Fruit fly (Drosophila melanogaster) whole organism, embryonic: Measurements from ENCODE around the gene Pi3K21B.
A peak's percentile ranks its signal among the peaks of the same experiment; 100 is the strongest.

ENCODE experiments used
- Abd-B ChIP-seq: fragments of 200-800 bp; sonication (Bioruptor generic); optimal IDR thresholded peaks from 2 replicates; lab custom pipeline; 2018; ENCODE audit warnings: missing biosample characterization, mild to moderate bottlenecking, missing genetic modification characterization, moderate library complexity
- Atf-2 ChIP-seq: fragments of 200-800 bp; sonication (Bioruptor generic); optimal IDR thresholded peaks from 2 replicates; lab custom pipeline; 2016; ENCODE audit warnings: missing biosample characterization, missing genetic modification characterization
- C15 ChIP-seq: fragments of 200-800 bp; sonication (Bioruptor generic); IDR thresholded peaks from 3 replicates; pipeline ENCODE4 v1.3.6; 2022; ENCODE audit warnings: missing biosample characterization, missing genetic modification characterization
- CG11398 ChIP-seq: fragments of 200-800 bp; sonication (Bioruptor generic); optimal IDR thresholded peaks from 2 replicates; lab custom pipeline; 2016; ENCODE audit warnings: missing biosample characterization, missing genetic modification characterization
- CG12155 ChIP-seq: fragments of 200-800 bp; sonication (Bioruptor generic); optimal IDR thresholded peaks from 3 replicates; lab custom pipeline; 2016; ENCODE audit warnings: missing biosample characterization, missing genetic modification characterization
- CG14965 ChIP-seq: fragments of 200-800 bp; sonication (Bioruptor generic); optimal IDR thresholded peaks from 2 replicates; lab custom pipeline; 2016; ENCODE audit warnings: missing biosample characterization, missing genetic modification characterization, borderline replicate concordance
- CG15601 ChIP-seq: fragments of 200-800 bp; sonication (Bioruptor generic); optimal IDR thresholded peaks from 3 replicates; lab custom pipeline; 2019; ENCODE audit warnings: missing biosample characterization, mild to moderate bottlenecking, missing genetic modification characterization, moderate library complexity
- CG17186 ChIP-seq: fragments of 200-800 bp; sonication (Bioruptor generic); optimal IDR thresholded peaks from 3 replicates; lab custom pipeline; 2017; ENCODE audit warnings: missing biosample characterization, missing genetic modification reagents, missing genetic modification characterization
- CG2712 ChIP-seq: fragments of 200-800 bp; optimal IDR thresholded peaks from 3 replicates; lab custom pipeline; 2019; ENCODE audit warnings: missing biosample characterization, mild to moderate bottlenecking, missing genetic modification characterization, moderate library complexity
- CG3065 ChIP-seq: fragments of 200-800 bp; sonication (Bioruptor generic); optimal IDR thresholded peaks from 2 replicates; lab custom pipeline; 2016; ENCODE audit warnings: missing biosample characterization, missing genetic modification characterization
- CG31441 ChIP-seq: fragments of 200-800 bp; sonication (Bioruptor generic); IDR thresholded peaks from 2 replicates; pipeline ENCODE4 v1.3.6; 2022; ENCODE audit warnings: missing biosample characterization, missing genetic modification characterization
- CG32532 ChIP-seq: fragments of 200-800 bp; sonication (Bioruptor generic); IDR thresholded peaks from 2 replicates; pipeline ENCODE4 v1.3.6; 2022; ENCODE audit warnings: missing biosample characterization, missing genetic modification characterization
- CG3281 ChIP-seq: fragments of 200-800 bp; sonication (Bioruptor generic); optimal IDR thresholded peaks from 3 replicates; lab custom pipeline; 2017; ENCODE audit warnings: missing biosample characterization, mild to moderate bottlenecking, missing genetic modification characterization
- CG33213 ChIP-seq: fragments of 200-800 bp; sonication (Bioruptor generic); optimal IDR thresholded peaks from 3 replicates; lab custom pipeline; 2016; ENCODE audit warnings: missing biosample characterization, missing genetic modification characterization
- CG34224 ChIP-seq: fragments of 200-800 bp; sonication (Bioruptor generic); IDR thresholded peaks from 3 replicates; pipeline ENCODE4 v1.3.6; 2022; ENCODE audit warnings: missing biosample characterization, missing genetic modification characterization; ENCODE audit not compliant: partially characterized antibody
- CG34376 ChIP-seq: fragments of 200-800 bp; sonication (Bioruptor generic); optimal IDR thresholded peaks from 2 replicates; lab custom pipeline; 2018; ENCODE audit warnings: missing biosample characterization, mild to moderate bottlenecking, missing genetic modification characterization
- CG8765 ChIP-seq: fragments of 200-800 bp; sonication (Bioruptor generic); IDR thresholded peaks from 2 replicates; pipeline ENCODE4 v1.3.6; 2022; ENCODE audit warnings: missing biosample characterization, missing genetic modification characterization
- CG9727 ChIP-seq: fragments of 200-800 bp; sonication (Bioruptor generic); optimal IDR thresholded peaks from 3 replicates; lab custom pipeline; 2017; ENCODE audit warnings: missing biosample characterization, mild to moderate bottlenecking, missing genetic modification characterization
- Chrac-16 ChIP-seq: fragments of 200-800 bp; sonication (Bioruptor generic); optimal IDR thresholded peaks from 3 replicates; lab custom pipeline; 2016; ENCODE audit warnings: missing biosample characterization, missing genetic modification characterization
- CrebB ChIP-seq: fragments of 200-800 bp; sonication (Bioruptor generic); optimal IDR thresholded peaks from 3 replicates; lab custom pipeline; 2018; ENCODE audit warnings: missing biosample characterization, mild to moderate bottlenecking, missing genetic modification characterization
- Deaf1 ChIP-seq: fragments of 200-800 bp; optimal IDR thresholded peaks from 3 replicates; lab custom pipeline; 2019; ENCODE audit warnings: missing biosample characterization, mild to moderate bottlenecking, missing genetic modification characterization, moderate library complexity
- Dfd ChIP-seq, 2 experiments: fragments of >200 bp; optimal IDR thresholded peaks; 2 replicates each; lab custom pipeline; 2017; ENCODE audit warnings: missing biosample characterization in 2 of 2, missing genetic modification characterization in 2 of 2
- Dip3 ChIP-seq: fragments of 200-800 bp; sonication (Bioruptor generic); optimal IDR thresholded peaks from 3 replicates; lab custom pipeline; 2016; ENCODE audit warnings: missing biosample characterization, missing genetic modification characterization
- Dref ChIP-seq: fragments of 200-800 bp; sonication (Bioruptor generic); IDR thresholded peaks from 2 replicates; pipeline ENCODE4 v1.3.6; 2022; ENCODE audit warnings: missing biosample characterization, missing genetic modification characterization
- Fer3 ChIP-seq: fragments of 200-800 bp; sonication (Bioruptor generic); optimal IDR thresholded peaks from 2 replicates; lab custom pipeline; 2018; ENCODE audit warnings: missing biosample characterization, mild to moderate bottlenecking, missing genetic modification characterization, moderate library complexity
- Hr51 ChIP-seq, 2 experiments: fragments of 200-800 bp; sonication (Bioruptor generic); optimal IDR thresholded peaks; 2 replicates in 1 of 2; 3 replicates in 1 of 2; lab custom pipeline; 2016 to 2018; ENCODE audit warnings: missing biosample characterization in 2 of 2, missing genetic modification characterization in 2 of 2, mild to moderate bottlenecking in 1 of 2, moderate library complexity in 1 of 2
- Hr78 ChIP-seq, 2 experiments: fragments of 200-800 bp in 1 of 2; fragments of >200 bp in 1 of 2; sonication (Bioruptor generic) in 1 of 2; optimal IDR thresholded peaks; 2 replicates each; lab custom pipeline; 2017 to 2019; ENCODE audit warnings: missing biosample characterization in 2 of 2, missing genetic modification characterization in 2 of 2, mild to moderate bottlenecking in 1 of 2, moderate library complexity in 1 of 2
- Mad ChIP-seq: fragments of 200-800 bp; sonication (Bioruptor generic); optimal IDR thresholded peaks from 2 replicates; lab custom pipeline; 2016; ENCODE audit warnings: missing biosample characterization, missing genetic modification characterization
- Opbp ChIP-seq: fragments of 200-800 bp; sonication (Bioruptor generic); IDR thresholded peaks from 3 replicates; pipeline ENCODE4 v1.3.6; 2022; ENCODE audit warnings: missing biosample characterization, missing genetic modification characterization; ENCODE audit not compliant: partially characterized antibody
- ash1 ChIP-seq: fragments of 200-800 bp; sonication (Bioruptor generic); optimal IDR thresholded peaks from 2 replicates; lab custom pipeline; 2018; ENCODE audit warnings: missing biosample characterization, mild to moderate bottlenecking, missing genetic modification characterization
- az2 ChIP-seq: fragments of 200-800 bp; sonication (Bioruptor generic); optimal IDR thresholded peaks from 3 replicates; lab custom pipeline; 2016; ENCODE audit warnings: missing biosample characterization, missing genetic modification characterization
- bsh ChIP-seq, 2 experiments: fragments of 200-800 bp; sonication (Bioruptor generic); optimal IDR thresholded peaks; 2 replicates each; lab custom pipeline; 2017 to 2018; ENCODE audit warnings: mild to moderate bottlenecking in 2 of 2, missing biosample characterization in 2 of 2, missing genetic modification characterization in 2 of 2, moderate library complexity in 1 of 2
- croc ChIP-seq: fragments of 200-800 bp; sonication (Bioruptor generic); conservative IDR thresholded peaks from 3 replicates; pipeline ENCODE4 v1.3.6; 2022; ENCODE audit warnings: missing biosample characterization, missing genetic modification characterization
- da ChIP-seq: fragments of 200-800 bp; sonication (Bioruptor generic); optimal IDR thresholded peaks from 2 replicates; lab custom pipeline; 2016; ENCODE audit warnings: missing biosample characterization, missing genetic modification characterization
- dan ChIP-seq: fragments of 200-800 bp; sonication (Bioruptor generic); IDR thresholded peaks from 2 replicates; pipeline ENCODE4 v1.3.6; 2022; ENCODE audit warnings: missing biosample characterization, missing genetic modification characterization
- dmrt11E ChIP-seq: fragments of 200-800 bp; sonication (Bioruptor generic); optimal IDR thresholded peaks from 3 replicates; lab custom pipeline; 2018; ENCODE audit warnings: missing biosample characterization, mild to moderate bottlenecking, missing genetic modification characterization, moderate library complexity
- fru ChIP-seq: fragments of >200 bp; optimal IDR thresholded peaks from 2 replicates; lab custom pipeline; 2017
- gcm2 ChIP-seq: fragments of 200-800 bp; sonication (Bioruptor generic); optimal IDR thresholded peaks from 2 replicates; lab custom pipeline; 2016; ENCODE audit warnings: missing biosample characterization, missing genetic modification characterization
- grn ChIP-seq: fragments of 200-800 bp; sonication (Bioruptor generic); optimal IDR thresholded peaks from 3 replicates; lab custom pipeline; 2017; ENCODE audit warnings: missing biosample characterization, missing genetic modification characterization
- jigr1 ChIP-seq: fragments of 200-800 bp; sonication (Bioruptor generic); IDR thresholded peaks from 3 replicates; pipeline ENCODE4 v1.3.6; 2022; ENCODE audit warnings: missing biosample characterization, missing genetic modification characterization
- nerfin-2 ChIP-seq: fragments of 200-800 bp; sonication (Bioruptor generic); IDR thresholded peaks from 2 replicates; pipeline ENCODE4 v1.3.6; 2022; ENCODE audit warnings: missing biosample characterization, missing genetic modification characterization; ENCODE audit not compliant: partially characterized antibody
- nom ChIP-seq: fragments of 200-800 bp; sonication (Bioruptor generic); optimal IDR thresholded peaks from 2 replicates; lab custom pipeline; 2017; ENCODE audit warnings: missing biosample characterization, missing genetic modification characterization, mild to moderate bottlenecking, moderate library complexity, missing genetic modification reagents
- onecut ChIP-seq: fragments of 200-800 bp; sonication (Bioruptor generic); IDR thresholded peaks from 2 replicates; pipeline ENCODE4 v1.3.6; 2022; ENCODE audit warnings: missing biosample characterization, missing genetic modification characterization
- p53 ChIP-seq: fragments of 200-800 bp; sonication (Bioruptor generic); optimal IDR thresholded peaks from 2 replicates; lab custom pipeline; 2016; ENCODE audit warnings: missing biosample characterization, missing genetic modification characterization
- pb ChIP-seq: fragments of 200-800 bp; sonication (Bioruptor generic); optimal IDR thresholded peaks from 3 replicates; lab custom pipeline; 2016; ENCODE audit warnings: missing biosample characterization, missing genetic modification characterization
- run ChIP-seq: fragments of 200-800 bp; sonication (Bioruptor generic); optimal IDR thresholded peaks from 3 replicates; lab custom pipeline; 2018; ENCODE audit warnings: missing biosample characterization, mild to moderate bottlenecking, missing genetic modification characterization
- salm ChIP-seq: fragments of 200-800 bp; sonication (Bioruptor generic); optimal IDR thresholded peaks from 2 replicates; lab custom pipeline; 2018; ENCODE audit warnings: missing biosample characterization, mild to moderate bottlenecking, missing genetic modification characterization
- seq ChIP-seq: fragments of 200-800 bp; sonication (Bioruptor generic); IDR thresholded peaks from 2 replicates; pipeline ENCODE4 v1.3.6; 2022; ENCODE audit warnings: missing biosample characterization, missing genetic modification characterization
- sisA ChIP-seq: fragments of 200-800 bp; sonication (Bioruptor generic); IDR thresholded peaks from 2 replicates; pipeline ENCODE4 v1.3.6; 2022; ENCODE audit warnings: missing biosample characterization, missing genetic modification characterization
- ttk ChIP-seq: fragments of 200-800 bp; sonication (Bioruptor generic); IDR thresholded peaks from 2 replicates; pipeline ENCODE4 v2.1.2; 2022; ENCODE audit warnings: missing biosample characterization, missing genetic modification characterization
- tx ChIP-seq: fragments of 200-800 bp; sonication (Bioruptor generic); optimal IDR thresholded peaks from 2 replicates; lab custom pipeline; 2016; ENCODE audit warnings: missing biosample characterization, missing genetic modification characterization

The Pi3K21B gene

DNA sequence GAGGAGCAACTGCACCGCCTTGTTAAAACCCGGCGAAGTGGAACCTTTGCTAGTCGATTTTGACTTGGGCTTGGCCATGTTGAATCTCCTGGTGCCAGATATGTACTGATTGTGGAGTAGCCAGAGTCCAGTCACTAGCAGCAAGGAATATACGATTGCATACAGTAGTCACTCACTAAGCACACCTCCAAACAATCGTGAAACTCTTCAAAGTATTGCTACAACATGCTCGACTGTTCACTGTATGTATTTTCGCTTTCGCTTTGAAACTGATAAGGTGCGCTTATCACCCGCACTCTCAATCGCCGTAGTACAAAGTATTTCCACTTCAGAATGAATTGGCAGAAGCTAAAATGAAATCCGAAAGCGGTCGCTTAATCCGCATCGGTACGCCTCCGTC, 11.3 kb upstream of the Pi3K21B start (continued):
- no peak for TF ChIP-seq dmrt11E (tag; lab: Kevin White, UChicago)
- TF ChIP-seq bsh (GFP tag; optimal IDR thresholded peaks at IDR 0.05; lab: Kevin White, UChicago), result peak; percentile 46 to 54
- peak; percentile 67 for TF ChIP-seq CG3281 (GFP tag; lab: Kevin White, UChicago)
- peak; percentile 42 for TF ChIP-seq CG2712 (tag; lab: Kevin White, UChicago)
- peak; percentile 70 for TF ChIP-seq onecut (GFP tag; lab: Robert Waterston, UW)
- TF ChIP-seq CG15601, result no peak
- peak; percentile 70 for TF ChIP-seq tx (GFP tag; lab: Kevin White, UChicago)
- 0 out of 3 replicates have a peak, but pooled peaks have one; percentile 41 for TF ChIP-seq C15 (GFP tag; lab: Robert Waterston, UW)
- TF ChIP-seq CG31441 (GFP tag; lab: Robert Waterston, UW), result no peak; the same call in 1 of the 2 replicates
- no peak for TF ChIP-seq Hr78 (GFP tag; optimal IDR thresholded peaks at IDR 0.05; lab: Kevin White, UChicago)
- TF ChIP-seq ash1 (GFP tag; lab: Kevin White, UChicago), result peak; percentile 79
- TF ChIP-seq Atf-2 (GFP tag; lab: Kevin White, UChicago), result peak; percentile 28
- no peak for TF ChIP-seq CG9727
- TF ChIP-seq CG14965 (GFP tag; lab: Kevin White, UChicago), result no peak
- peak; percentile 61 for TF ChIP-seq sisA (GFP tag; lab: Robert Waterston, UW)
- peak; percentile 58 for TF ChIP-seq grn (GFP tag; lab: Kevin White, UChicago)
- peak; percentile 64 for TF ChIP-seq CG12155 (GFP tag; lab: Kevin White, UChicago)
- TF ChIP-seq Dip3 (GFP tag; lab: Kevin White, UChicago), result peak; percentile 77
- peak; percentile 53 for TF ChIP-seq gcm2 (GFP tag; lab: Kevin White, UChicago)
- peak; percentile 91 for TF ChIP-seq nom (GFP tag; lab: Kevin White, UChicago)
- TF ChIP-seq pb, result peak; percentile 15
- peak; percentile 37 for TF ChIP-seq Dref (GFP tag; lab: Robert Waterston, UW)
- TF ChIP-seq run, result peak; percentile 42
- peak; percentile 1 to 44 for TF ChIP-seq Hr51 (GFP tag; optimal IDR thresholded peaks at IDR 0.05; lab: Kevin White, UChicago)
- no peak for TF ChIP-seq p53 (GFP tag; lab: Kevin White, UChicago)
- peak; percentile 58 for TF ChIP-seq Chrac-16 (GFP tag; lab: Kevin White, UChicago)
- no peak for TF ChIP-seq jigr1
- TF ChIP-seq CG3065 (GFP tag; lab: Kevin White, UChicago), result no peak
- peak; percentile 49 for TF ChIP-seq Deaf1 (tag; lab: Kevin White, UChicago)
- TF ChIP-seq Mad (GFP tag; lab: Kevin White, UChicago), result peak; percentile 11
- TF ChIP-seq da (GFP tag; lab: Kevin White, UChicago), result peak; percentile 37
- TF ChIP-seq salm, result no peak
- TF ChIP-seq ttk, result peak; percentile 49; the same call in 1 of the 2 replicates
- TF ChIP-seq CG33213, result peak; percentile 44
- peak; percentile 69 for TF ChIP-seq CG34376 (GFP tag; lab: Kevin White, UChicago)
- TF ChIP-seq az2 (GFP tag; lab: Kevin White, UChicago), result peak; percentile 62
- TF ChIP-seq seq (GFP tag; lab: Robert Waterston, UW), result peak; percentile 64; the same call in 1 of the 2 replicates
- peak; percentile 84 for TF ChIP-seq CG32532 (GFP tag; lab: Robert Waterston, UW)
- no peak for TF ChIP-seq nerfin-2
- TF ChIP-seq croc (GFP tag; lab: Robert Waterston, UW), result no peak
- no peak for TF ChIP-seq dan (GFP tag; lab: Robert Waterston, UW)
- peak; percentile 44 for TF ChIP-seq CG11398
- TF ChIP-seq CG17186, result no peak
- TF ChIP-seq Opbp (GFP tag; lab: Robert Waterston, UW), result no peak
- no peak for TF ChIP-seq Dfd (GFP tag; optimal IDR thresholded peaks at IDR 0.05; lab: Kevin White, UChicago)
- no peak for TF ChIP-seq CG8765
- TF ChIP-seq CG34224 (GFP tag; lab: Robert Waterston, UW), result 0 out of 3 replicates have a peak, but pooled peaks have one; percentile 25
- TF ChIP-seq CrebB (tag; lab: Kevin White, UChicago), result peak; percentile 68
- TF ChIP-seq Abd-B (GFP tag; lab: Kevin White, UChicago), result no peak
- no peak for TF ChIP-seq fru
- peak; percentile 83 for TF ChIP-seq Fer3
